Fruit fly (Drosophila melanogaster) whole organism, embryonic: ENCODE data around the gene CG14280.

Source experiments
- ATbp ChIP-seq: fragments of 200-800 bp; sonication (Bioruptor generic); optimal IDR thresholded peaks from 2 replicates; lab custom pipeline; 2017; ENCODE audit warnings: missing biosample characterization, mild to moderate bottlenecking, missing genetic modification characterization, missing genetic modification reagents
- CG10209 ChIP-seq: fragments of 200-800 bp; sonication (Bioruptor generic); optimal IDR thresholded peaks from 3 replicates; lab custom pipeline; 2017; ENCODE audit warnings: missing biosample characterization, mild to moderate bottlenecking, missing genetic modification characterization, missing genetic modification reagents
- CG10366 ChIP-seq: fragments of 200-800 bp; sonication (Bioruptor generic); IDR thresholded peaks from 2 replicates; pipeline ENCODE4 v1.3.6; 2022; ENCODE audit warnings: missing biosample characterization, missing genetic modification characterization
- CG10431 ChIP-seq: fragments of 200-800 bp; sonication (Bioruptor generic); optimal IDR thresholded peaks from 3 replicates; lab custom pipeline; 2018; ENCODE audit warnings: missing biosample characterization, mild to moderate bottlenecking, missing genetic modification characterization
- CG10979 ChIP-seq: fragments of 200-800 bp; sonication (Bioruptor generic); optimal IDR thresholded peaks from 2 replicates; lab custom pipeline; 2018; ENCODE audit warnings: missing biosample characterization, mild to moderate bottlenecking, missing genetic modification characterization, moderate library complexity
- CG12299 ChIP-seq: fragments of 200-800 bp; sonication (Bioruptor generic); optimal IDR thresholded peaks from 2 replicates; lab custom pipeline; 2018; ENCODE audit warnings: missing biosample characterization, mild to moderate bottlenecking, missing genetic modification characterization
- CG12769 ChIP-seq: fragments of 200-800 bp; sonication (Bioruptor generic); optimal IDR thresholded peaks from 2 replicates; lab custom pipeline; 2019; ENCODE audit warnings: missing biosample characterization, mild to moderate bottlenecking, missing genetic modification characterization, moderate library complexity
- CG13775 ChIP-seq: fragments of 200-800 bp; sonication (Bioruptor generic); optimal IDR thresholded peaks from 3 replicates; lab custom pipeline; 2017; ENCODE audit warnings: missing biosample characterization, mild to moderate bottlenecking, missing genetic modification characterization
- CG14050 ChIP-seq: fragments of 200-800 bp; sonication (Bioruptor generic); IDR thresholded peaks from 3 replicates; pipeline ENCODE4 v1.3.6; 2022; ENCODE audit warnings: missing biosample characterization, missing genetic modification characterization
- CG14667 ChIP-seq: fragments of 200-800 bp; sonication (Bioruptor generic); IDR thresholded peaks from 2 replicates; pipeline ENCODE4 v1.3.6; 2022; ENCODE audit warnings: missing biosample characterization, missing genetic modification characterization
- CG15514 ChIP-seq: fragments of 200-800 bp; sonication (Bioruptor generic); optimal IDR thresholded peaks from 3 replicates; lab custom pipeline; 2017; ENCODE audit warnings: missing biosample characterization, missing genetic modification characterization, mild to moderate bottlenecking, moderate library complexity, missing genetic modification reagents
- CG15696 ChIP-seq: fragments of 200-800 bp; sonication (Bioruptor generic); optimal IDR thresholded peaks from 2 replicates; lab custom pipeline; 2019; ENCODE audit warnings: missing biosample characterization, mild to moderate bottlenecking, missing genetic modification characterization, moderate library complexity
- CG1647 ChIP-seq: fragments of 200-800 bp; sonication (Bioruptor generic); optimal IDR thresholded peaks from 3 replicates; lab custom pipeline; 2016; ENCODE audit warnings: missing biosample characterization, missing genetic modification characterization
- CG17359 ChIP-seq: fragments of 200-800 bp; sonication (Bioruptor generic); optimal IDR thresholded peaks from 3 replicates; lab custom pipeline; 2018; ENCODE audit warnings: missing biosample characterization, mild to moderate bottlenecking, missing genetic modification characterization, moderate library complexity
- CG2199 ChIP-seq: fragments of 200-800 bp; sonication (Bioruptor generic); IDR thresholded peaks from 3 replicates; pipeline ENCODE4 v1.3.6; 2022; ENCODE audit warnings: missing biosample characterization, missing genetic modification characterization
- CG2712 ChIP-seq: fragments of 200-800 bp; optimal IDR thresholded peaks from 3 replicates; lab custom pipeline; 2019; ENCODE audit warnings: missing biosample characterization, mild to moderate bottlenecking, missing genetic modification characterization, moderate library complexity
- CG4360 ChIP-seq: fragments of 200-800 bp; sonication (Bioruptor generic); IDR thresholded peaks from 2 replicates; pipeline ENCODE4 v1.3.6; 2022; ENCODE audit warnings: missing biosample characterization, missing genetic modification characterization
- CG4820 ChIP-seq: fragments of 200-800 bp; sonication (Bioruptor generic); optimal IDR thresholded peaks from 3 replicates; lab custom pipeline; 2016; ENCODE audit warnings: missing biosample characterization, missing genetic modification characterization
- CG5245 ChIP-seq: fragments of 200-800 bp; sonication (Bioruptor generic); optimal IDR thresholded peaks from 3 replicates; lab custom pipeline; 2016; ENCODE audit warnings: missing biosample characterization, missing genetic modification characterization
- CG6254 ChIP-seq: fragments of 200-800 bp; sonication (Bioruptor generic); optimal IDR thresholded peaks from 3 replicates; lab custom pipeline; 2017; ENCODE audit warnings: mild to moderate bottlenecking, missing biosample characterization, missing genetic modification reagents, missing genetic modification characterization
- CG7372 ChIP-seq: fragments of 200-800 bp; sonication (Bioruptor generic); IDR thresholded peaks from 2 replicates; pipeline ENCODE4 v1.3.6; 2022; ENCODE audit warnings: missing biosample characterization, missing genetic modification characterization
- CG7556 ChIP-seq: fragments of 200-800 bp; sonication (Bioruptor generic); optimal IDR thresholded peaks from 2 replicates; lab custom pipeline; 2017; ENCODE audit warnings: missing biosample characterization, mild to moderate bottlenecking, missing genetic modification characterization
- Deaf1 ChIP-seq: fragments of 200-800 bp; optimal IDR thresholded peaks from 3 replicates; lab custom pipeline; 2019; ENCODE audit warnings: missing biosample characterization, mild to moderate bottlenecking, missing genetic modification characterization, moderate library complexity
- E2f2 ChIP-seq: fragments of 200-800 bp; sonication (Bioruptor generic); IDR thresholded peaks from 2 replicates; pipeline ENCODE4 v1.3.6; 2022; ENCODE audit warnings: missing biosample characterization, missing genetic modification characterization
- Ets97D ChIP-seq: fragments of 200-800 bp; sonication (Bioruptor generic); optimal IDR thresholded peaks from 3 replicates; lab custom pipeline; 2016; ENCODE audit warnings: missing biosample characterization, missing genetic modification characterization
- GATAe ChIP-seq: fragments of 200-800 bp; sonication (Bioruptor generic); conservative IDR thresholded peaks from 2 replicates; pipeline ENCODE4 v1.3.6; 2022; ENCODE audit warnings: missing biosample characterization, missing genetic modification characterization
- Max ChIP-seq: fragments of 200-800 bp; sonication (Bioruptor generic); optimal IDR thresholded peaks from 2 replicates; lab custom pipeline; 2016; ENCODE audit warnings: missing biosample characterization, mild to moderate bottlenecking, missing genetic modification characterization
- Med ChIP-seq: fragments of 200-800 bp; sonication (Bioruptor generic); peaks from one replicate; lab custom pipeline; 2016; ENCODE audit warnings: missing biosample characterization, missing genetic modification characterization, mild to moderate bottlenecking, inconsistent platforms, moderate library complexity
- NC2β ChIP-seq: fragments of 200-800 bp; sonication (Bioruptor generic); optimal IDR thresholded peaks from 2 replicates; lab custom pipeline; 2016; ENCODE audit warnings: missing biosample characterization, missing genetic modification characterization
- Oli ChIP-seq: fragments of 200-800 bp; sonication (Bioruptor generic); optimal IDR thresholded peaks from 2 replicates; lab custom pipeline; 2018; ENCODE audit warnings: missing biosample characterization, mild to moderate bottlenecking, missing genetic modification characterization, moderate library complexity
- Opbp ChIP-seq: fragments of 200-800 bp; sonication (Bioruptor generic); IDR thresholded peaks from 3 replicates; pipeline ENCODE4 v1.3.6; 2022; ENCODE audit warnings: missing biosample characterization, missing genetic modification characterization; ENCODE audit not compliant: partially characterized antibody
- Pdp1 ChIP-seq, 2 experiments: fragments of 200-800 bp; sonication (Bioruptor generic); optimal IDR thresholded peaks; 3 replicates each; lab custom pipeline; 2016; ENCODE audit warnings: missing biosample characterization in 2 of 2, missing genetic modification characterization in 2 of 2, mild to moderate bottlenecking in 1 of 2, moderate library complexity in 1 of 2
- Tbp ChIP-seq: fragments of >200 bp; optimal IDR thresholded peaks from 2 replicates; lab custom pipeline; 2018; ENCODE audit warnings: missing biosample characterization, missing genetic modification characterization
- Trl ChIP-seq, 3 experiments: fragments of >200 bp in 2 of 3; fragments of 200-800 bp in 1 of 3; sonication (Bioruptor generic) in 1 of 3; optimal IDR thresholded peaks; 2 replicates in 1 of 3; 3 replicates in 2 of 3; lab custom pipeline; 2016 to 2017; ENCODE audit warnings: missing biosample characterization in 1 of 3, missing genetic modification characterization in 1 of 3
- ara ChIP-seq: fragments of 200-800 bp; sonication (Bioruptor generic); IDR thresholded peaks from 2 replicates; pipeline ENCODE4 v1.3.6; 2022; ENCODE audit warnings: missing biosample characterization, missing genetic modification characterization
- ase ChIP-seq: fragments of 200-800 bp; sonication (Bioruptor generic); IDR thresholded peaks from 3 replicates; pipeline ENCODE4 v1.3.6; 2022; ENCODE audit warnings: missing biosample characterization, missing genetic modification characterization
- bcd ChIP-seq: fragments of 200-800 bp; sonication (Bioruptor generic); optimal IDR thresholded peaks from 2 replicates; lab custom pipeline; 2017; ENCODE audit warnings: missing biosample characterization, mild to moderate bottlenecking, missing genetic modification characterization
- btn ChIP-seq: fragments of 200-800 bp; sonication (Bioruptor generic); optimal IDR thresholded peaks from 2 replicates; lab custom pipeline; 2016; ENCODE audit warnings: missing biosample characterization, missing genetic modification characterization
- eyg ChIP-seq: fragments of 200-800 bp; sonication (Bioruptor generic); optimal IDR thresholded peaks from 3 replicates; lab custom pipeline; 2016; ENCODE audit warnings: missing biosample characterization, missing genetic modification characterization
- hkb ChIP-seq, 2 experiments: fragments of 200-800 bp in 1 of 2; fragments of >200 bp in 1 of 2; sonication (Bioruptor generic) in 1 of 2; IDR thresholded peaks in 1 of 2; optimal IDR thresholded peaks in 1 of 2; 2 replicates each; pipeline versions ENCODE4 v1.3.6 to Lab custom; 2017 to 2022; ENCODE audit warnings: missing biosample characterization in 1 of 2, missing genetic modification characterization in 1 of 2
- kay ChIP-seq: fragments of 200-800 bp; sonication (Bioruptor generic); optimal IDR thresholded peaks from 2 replicates; lab custom pipeline; 2016; ENCODE audit warnings: missing biosample characterization, missing genetic modification characterization
- ken ChIP-seq: fragments of 200-800 bp; sonication (Bioruptor generic); IDR thresholded peaks from 3 replicates; pipeline ENCODE4 v1.3.6; 2022; ENCODE audit warnings: missing biosample characterization, missing genetic modification characterization
- p53 ChIP-seq: fragments of 200-800 bp; sonication (Bioruptor generic); optimal IDR thresholded peaks from 2 replicates; lab custom pipeline; 2016; ENCODE audit warnings: missing biosample characterization, missing genetic modification characterization
- sens ChIP-seq: fragments of 200-800 bp; sonication (Bioruptor generic); peaks from one replicate; lab custom pipeline; 2016; ENCODE audit warnings: missing biosample characterization, missing genetic modification characterization
- seq ChIP-seq: fragments of 200-800 bp; sonication (Bioruptor generic); IDR thresholded peaks from 2 replicates; pipeline ENCODE4 v1.3.6; 2022; ENCODE audit warnings: missing biosample characterization, missing genetic modification characterization
- sr ChIP-seq: fragments of 200-800 bp; sonication (Bioruptor generic); IDR thresholded peaks from 3 replicates; pipeline ENCODE4 v1.3.6; 2022; ENCODE audit warnings: missing biosample characterization, missing genetic modification characterization
- tap ChIP-seq: fragments of 200-800 bp; optimal IDR thresholded peaks from 3 replicates; lab custom pipeline; 2019; ENCODE audit warnings: missing biosample characterization, mild to moderate bottlenecking, missing genetic modification characterization, moderate library complexity
- tna ChIP-seq: fragments of 200-800 bp; sonication (Bioruptor generic); IDR thresholded peaks from 2 replicates; pipeline ENCODE4 v1.3.6; 2022; ENCODE audit warnings: missing biosample characterization, missing genetic modification characterization; ENCODE audit not compliant: partially characterized antibody

CG14280 gene

DNA sequence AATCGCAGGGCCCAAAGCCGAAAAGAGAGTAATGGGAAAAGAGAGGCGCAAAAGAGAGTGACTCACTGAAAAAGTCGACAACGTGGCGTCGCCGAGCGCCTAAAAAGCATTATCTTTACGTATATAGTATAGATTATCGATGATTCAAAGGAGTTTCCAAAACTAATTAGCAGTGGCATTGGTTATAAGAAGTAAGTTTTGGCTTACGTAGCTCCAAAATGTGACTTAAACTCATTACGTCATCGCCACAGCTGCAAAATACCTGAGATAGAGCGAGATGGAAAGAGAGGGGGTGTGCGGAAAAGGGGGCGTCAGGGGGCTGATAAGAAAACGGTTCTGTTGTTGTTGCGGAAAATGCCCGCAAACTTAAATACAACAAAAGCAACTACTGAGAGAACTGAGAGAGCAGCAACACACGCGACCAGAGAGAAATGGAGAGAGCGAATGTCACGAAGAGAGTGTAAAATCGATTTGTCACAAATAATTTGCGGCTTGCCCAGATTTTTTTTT is 31.1 kb upstream of the CG14280 start (continued):
- TF ChIP-seq tap (tag; lab: Kevin White, UChicago) = no peak
- no peak for TF ChIP-seq CG13775 (GFP tag; lab: Kevin White, UChicago)
- peak; percentile 84 to 95 for TF ChIP-seq Trl (optimal IDR thresholded peaks at IDR 0.05; lab: Kevin White, UChicago)
- no peak for TF ChIP-seq Trl (GFP tag; optimal IDR thresholded peaks at IDR 0.05; lab: Kevin White, UChicago)
- TF ChIP-seq bcd (GFP tag; lab: Kevin White, UChicago) = no peak
- TF ChIP-seq eyg (GFP tag; lab: Kevin White, UChicago) = no peak
- TF ChIP-seq CG7372 (GFP tag; lab: Robert Waterston, UW) = no peak
- no peak for TF ChIP-seq CG17359
- TF ChIP-seq CG2199 (GFP tag; lab: Robert Waterston, UW) = 0 out of 3 replicates have a peak, but pooled peaks have one; percentile 23
- TF ChIP-seq GATAe (GFP tag; lab: Robert Waterston, UW) = peak; percentile 72
- peak; percentile 39 for TF ChIP-seq sens (GFP tag; lab: Kevin White, UChicago)
- TF ChIP-seq CG14667 (GFP tag; lab: Robert Waterston, UW) = no peak
- peak; percentile 1 for TF ChIP-seq CG15514 (GFP tag; lab: Kevin White, UChicago)
- peak; percentile 65 for TF ChIP-seq Med
- no peak for TF ChIP-seq CG1647 (GFP tag; lab: Kevin White, UChicago)
- TF ChIP-seq Pdp1 (GFP tag; optimal IDR thresholded peaks at IDR 0.05; lab: Kevin White, UChicago) = peak in 1 of 2 experiments; percentile 95
- TF ChIP-seq hkb (optimal IDR thresholded peaks at IDR 0.05; lab: Kevin White, UChicago) = no peak
- TF ChIP-seq hkb (GFP tag; IDR thresholded peaks at IDR 0.05; lab: Robert Waterston, UW) = no peak
- TF ChIP-seq CG12769 (tag; lab: Kevin White, UChicago) = no peak
- no peak for TF ChIP-seq btn
- TF ChIP-seq p53 (GFP tag; lab: Kevin White, UChicago) = no peak
- TF ChIP-seq ase (GFP tag; lab: Robert Waterston, UW) = no peak
- no peak for TF ChIP-seq ATbp
- TF ChIP-seq tna (GFP tag; lab: Robert Waterston, UW) = no peak
- no peak for TF ChIP-seq sr (GFP tag; lab: Robert Waterston, UW)
- TF ChIP-seq Oli = no peak
- no peak for TF ChIP-seq NC2β (GFP tag; lab: Kevin White, UChicago)
- TF ChIP-seq CG2712 = no peak
- TF ChIP-seq CG10979 = no peak
- no peak for TF ChIP-seq CG6254 (GFP tag; lab: Kevin White, UChicago)

DNA sequence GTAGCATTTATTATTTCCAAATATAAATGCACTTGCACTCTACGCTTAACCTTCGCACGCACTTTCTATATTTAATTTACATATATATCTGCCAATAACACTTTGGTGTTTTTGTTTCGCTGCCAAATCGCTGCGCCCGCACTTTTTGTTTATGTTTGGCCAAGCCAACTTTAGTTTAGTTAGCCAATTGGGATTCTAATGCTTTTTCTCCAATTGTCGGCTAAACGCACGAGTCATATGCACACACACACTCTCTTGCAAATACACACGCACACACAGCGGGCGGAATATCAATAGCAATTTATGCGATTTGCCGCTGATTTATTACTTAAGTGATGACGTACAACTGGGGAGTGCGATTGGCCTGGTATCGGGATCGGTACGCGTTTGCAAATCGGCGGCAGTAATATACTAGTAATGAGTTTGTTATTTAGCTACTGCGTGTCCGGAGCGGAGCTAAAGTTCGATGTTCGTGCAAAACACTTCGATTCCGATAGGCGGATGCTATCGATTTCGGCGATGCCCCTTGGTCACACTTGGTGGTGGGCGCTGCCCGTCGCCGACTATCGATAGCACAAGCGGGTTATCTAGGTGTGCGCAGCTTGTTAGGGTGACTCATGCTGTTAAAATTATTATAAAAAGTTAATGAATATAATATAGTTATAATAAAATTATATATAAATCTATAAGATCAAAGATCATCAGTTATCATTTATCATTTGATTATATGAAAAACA is 30.3 kb upstream of the CG14280 start, which contains the start of gene vib:
vib (minus strand) TSS at position 515 of the 737 bp plus-strand sequence.
- no peak for TF ChIP-seq Tbp (GFP tag; lab: Kevin White, UChicago)
- TF ChIP-seq E2f2 (GFP tag; lab: Robert Waterston, UW) = peak; percentile 76
- peak; percentile 20; the same call in 1 of the 2 replicates for TF ChIP-seq seq
- peak; percentile 35 for TF ChIP-seq Max
- TF ChIP-seq ara = peak; percentile 23; the same call in 1 of the 2 replicates
- TF ChIP-seq CG10431 (GFP tag; lab: Kevin White, UChicago) = no peak
- peak; percentile 11 for TF ChIP-seq CG6254 (GFP tag; lab: Kevin White, UChicago)
- peak; percentile 58 for TF ChIP-seq Ets97D (GFP tag; lab: Kevin White, UChicago)
- peak; percentile 95 for TF ChIP-seq Opbp (GFP tag; lab: Robert Waterston, UW)
- TF ChIP-seq Deaf1 (tag; lab: Kevin White, UChicago) = peak; percentile 50
- TF ChIP-seq CG7556 (GFP tag; lab: Kevin White, UChicago) = peak; percentile 59
- 0 out of 3 replicates have a peak, but pooled peaks have one; percentile 27 for TF ChIP-seq ken (GFP tag; lab: Robert Waterston, UW)
- peak; percentile 23 for TF ChIP-seq CG4820 (GFP tag; lab: Kevin White, UChicago)
- TF ChIP-seq CG12299 (tag; lab: Kevin White, UChicago) = no peak
- peak; percentile 33; the same call in 1 of the 3 replicates for TF ChIP-seq CG14050 (GFP tag; lab: Robert Waterston, UW)
- peak; percentile 55 for TF ChIP-seq CG10366 (GFP tag; lab: Robert Waterston, UW)
- TF ChIP-seq CG12769 (tag; lab: Kevin White, UChicago) = no peak
- TF ChIP-seq CG5245 (GFP tag; lab: Kevin White, UChicago) = no peak
- peak; percentile 29; the same call in 1 of the 2 replicates for TF ChIP-seq CG4360 (GFP tag; lab: Robert Waterston, UW)
- TF ChIP-seq CG15696 (tag; lab: Kevin White, UChicago) = peak; percentile 53
- TF ChIP-seq kay (GFP tag; lab: Kevin White, UChicago) = peak; percentile 70
- TF ChIP-seq CG10209 = peak; percentile 17
